Worm (Caenorhabditis elegans): ENCODE data around the gene F58G6.3.
A peak's percentile ranks its signal among the peaks of the same experiment; 100 is the strongest.

F58G6.3 gene

DNA sequence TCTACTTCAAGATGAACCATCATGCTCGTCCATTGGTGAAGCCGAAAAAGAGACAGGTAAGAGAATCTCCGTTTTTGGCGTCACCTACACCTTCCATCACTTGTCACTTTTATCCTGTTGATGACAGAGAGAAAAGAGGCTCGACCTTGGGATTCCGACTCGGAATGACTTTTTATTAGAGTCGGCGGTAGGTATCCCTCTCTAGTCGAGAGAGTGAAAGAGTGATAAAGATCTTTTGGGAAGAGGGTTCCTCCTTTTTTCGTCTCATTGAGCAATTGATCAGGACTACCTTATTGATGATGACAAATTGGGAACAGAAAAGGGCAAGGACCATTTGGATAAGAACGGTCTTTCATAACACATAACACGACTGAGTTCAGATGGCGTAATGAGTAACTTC lies 36.0 kb upstream of the F58G6.3 start:
- TF ChIP-seq elt-1 (tag; optimal IDR thresholded peaks at IDR 0.05) (peak; percentile 96), nhr-25 (tag; optimal IDR thresholded peaks at IDR 0.05) (no peak)

DNA sequence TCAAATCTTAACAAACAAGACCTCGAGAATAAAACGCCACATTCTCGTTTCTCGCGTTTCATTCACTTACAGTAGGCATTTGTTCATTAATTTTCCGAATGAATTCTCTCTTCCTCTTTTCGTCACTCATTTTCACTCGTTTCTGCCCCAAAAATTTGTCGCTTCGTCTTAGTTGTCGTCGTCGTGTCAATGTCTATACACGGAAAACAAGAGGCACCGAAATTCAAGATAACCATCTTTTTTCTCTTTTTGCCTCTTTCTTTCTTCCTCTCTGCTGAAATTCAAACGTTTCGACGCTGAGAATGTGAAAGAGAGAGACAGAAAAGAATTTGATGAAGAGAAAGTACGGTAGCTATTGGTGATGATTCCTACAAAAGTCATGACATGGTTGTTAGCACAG lies 35.3 kb upstream of the F58G6.3 start:
- peak; percentile 61 for TF ChIP-seq nhr-25 (tag; optimal IDR thresholded peaks at IDR 0.05)
- TF ChIP-seq nhr-23 (tag; optimal IDR thresholded peaks at IDR 0.05), result peak; percentile 9
- peak; percentile 99 for TF ChIP-seq elt-1 (tag; optimal IDR thresholded peaks at IDR 0.05)
- TF ChIP-seq egl-27 (tag; optimal IDR thresholded peaks at IDR 0.05), result no peak
- no peak for TF ChIP-seq ceh-16 (tag; optimal IDR thresholded peaks at IDR 0.05)
- TF ChIP-seq mdl-1 (tag; optimal IDR thresholded peaks at IDR 0.05), result no peak
- no peak for TF ChIP-seq fkh-10 (GFP tag; optimal IDR thresholded peaks at IDR 0.05)
- no peak for TF ChIP-seq elt-2 (tag; optimal IDR thresholded peaks at IDR 0.05)

DNA sequence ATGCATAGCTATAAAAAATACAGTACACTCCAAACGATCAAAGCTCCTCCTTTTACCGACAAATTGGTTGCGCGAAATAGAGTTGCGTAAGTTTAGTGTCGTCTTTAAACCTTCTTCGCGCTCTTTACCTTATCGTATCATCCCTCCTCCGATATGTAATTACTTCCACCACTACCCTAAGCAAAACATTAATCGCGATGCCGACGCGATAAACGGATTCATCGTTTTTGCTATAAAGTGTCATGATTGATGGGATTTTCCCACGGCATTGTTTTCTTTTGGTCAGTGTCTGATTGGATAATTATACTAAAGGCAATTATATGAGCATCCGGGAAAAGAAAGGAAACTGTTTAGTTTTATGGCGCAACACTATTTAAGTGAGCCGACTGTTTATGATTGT lies 34.5 kb upstream of the F58G6.3 start:
- TF ChIP-seq nhr-43 (tag; optimal IDR thresholded peaks at IDR 0.05; ENCODE audit: poor library complexity, severe bottlenecking) (no peak), elt-1 (tag; optimal IDR thresholded peaks at IDR 0.05) (peak; percentile 92)

DNA sequence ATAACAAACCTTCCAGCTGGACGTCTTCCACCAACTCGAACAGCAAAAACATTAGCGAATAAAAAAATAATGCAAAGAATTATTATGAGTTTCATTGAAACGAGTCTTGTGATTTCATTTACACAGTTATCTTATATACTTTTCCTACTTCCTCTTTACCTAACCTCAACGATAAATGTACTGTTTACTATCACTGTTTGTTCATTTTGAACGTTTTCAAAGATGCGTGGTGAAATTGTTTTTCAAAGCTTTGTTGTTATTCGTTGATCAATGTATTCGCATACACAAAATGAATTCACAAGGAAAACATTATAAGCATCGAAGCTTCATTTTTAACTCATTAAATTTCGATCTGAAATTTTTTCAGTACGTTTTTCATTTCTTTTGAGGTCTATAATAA lies 31.1 kb upstream of the F58G6.3 start, which contains the start of gene W09C2.7:
Gene W09C2.7, minus strand, starts transcription at position 101 of the 400 bp plus-strand sequence.
- TF ChIP-seq ceh-82 (tag; optimal IDR thresholded peaks at IDR 0.05), result no peak
- TF ChIP-seq daf-12 (tag; optimal IDR thresholded peaks at IDR 0.05), result no peak
- no peak for TF ChIP-seq elt-1 (tag; optimal IDR thresholded peaks at IDR 0.05)
- no peak for TF ChIP-seq sea-2 (GFP tag; optimal IDR thresholded peaks at IDR 0.05)
- no peak for TF ChIP-seq ceh-28 (tag; optimal IDR thresholded peaks at IDR 0.05)
- TF ChIP-seq snpc-4 (tag; optimal IDR thresholded peaks at IDR 0.05), result no peak
- no peak for TF ChIP-seq nfya-1 (tag; optimal IDR thresholded peaks at IDR 0.05; ENCODE audit: insufficient read depth)
- no peak for TF ChIP-seq pha-4 (tag; optimal IDR thresholded peaks at IDR 0.05)
- TF ChIP-seq fos-1 (tag; optimal IDR thresholded peaks at IDR 0.05), result no peak
- no peak for TF ChIP-seq nhr-77 (tag; optimal IDR thresholded peaks at IDR 0.05)
- no peak for TF ChIP-seq elt-3 (tag; optimal IDR thresholded peaks at IDR 0.05)
- no peak for TF ChIP-seq ztf-4 (tag; optimal IDR thresholded peaks at IDR 0.05)
- TF ChIP-seq nhr-67 (tag; optimal IDR thresholded peaks at IDR 0.05), result no peak

DNA sequence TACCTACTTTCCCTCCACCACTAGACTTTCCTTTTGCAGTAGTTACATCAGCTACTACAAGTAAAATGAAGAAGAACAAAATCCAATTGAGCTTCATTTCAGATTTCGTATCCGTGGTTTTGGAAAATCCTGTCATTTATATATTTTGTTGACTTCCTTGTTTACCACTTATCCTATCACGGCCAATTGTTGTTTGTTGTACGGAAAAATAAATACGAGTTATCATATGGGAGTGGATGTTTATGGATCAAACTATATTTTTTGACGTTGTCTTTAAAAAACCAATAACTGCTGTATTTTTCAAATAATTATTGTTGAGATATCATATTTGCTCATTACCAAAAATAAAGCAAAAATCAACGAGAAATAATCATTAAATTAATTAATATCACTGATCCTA lies 30.1 kb upstream of the F58G6.3 start, which contains the start of gene W09C2.9:
Gene W09C2.9, minus strand, starts transcription at position 101 of the 400 bp plus-strand sequence.
- no peak for TF ChIP-seq elt-1 (tag; optimal IDR thresholded peaks at IDR 0.05)

DNA sequence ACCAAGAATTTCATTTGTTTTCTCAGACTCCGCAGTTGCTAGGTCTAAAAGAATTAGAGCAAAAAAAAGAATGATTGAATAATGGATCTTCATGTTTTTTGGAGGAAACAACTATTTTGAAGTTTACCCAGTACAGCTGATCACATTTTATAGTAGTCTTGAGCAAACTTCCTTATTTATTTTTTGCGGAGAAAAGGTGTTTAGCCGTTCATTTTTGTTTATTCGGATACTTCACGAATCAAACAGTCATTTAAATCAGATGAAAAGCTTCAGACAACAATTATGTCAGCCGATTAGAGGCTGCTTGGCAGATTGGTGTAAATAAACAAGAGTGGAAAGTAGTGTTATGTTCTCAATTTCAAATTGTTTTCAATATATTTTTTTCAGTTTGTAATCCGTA lies 29.1 kb upstream of the F58G6.3 start, which contains the start of gene W09C2.8:
Gene W09C2.8, minus strand, starts transcription at position 101 of the 400 bp plus-strand sequence.
- TF ChIP-seq ceh-82 (tag; optimal IDR thresholded peaks at IDR 0.05), result no peak

DNA sequence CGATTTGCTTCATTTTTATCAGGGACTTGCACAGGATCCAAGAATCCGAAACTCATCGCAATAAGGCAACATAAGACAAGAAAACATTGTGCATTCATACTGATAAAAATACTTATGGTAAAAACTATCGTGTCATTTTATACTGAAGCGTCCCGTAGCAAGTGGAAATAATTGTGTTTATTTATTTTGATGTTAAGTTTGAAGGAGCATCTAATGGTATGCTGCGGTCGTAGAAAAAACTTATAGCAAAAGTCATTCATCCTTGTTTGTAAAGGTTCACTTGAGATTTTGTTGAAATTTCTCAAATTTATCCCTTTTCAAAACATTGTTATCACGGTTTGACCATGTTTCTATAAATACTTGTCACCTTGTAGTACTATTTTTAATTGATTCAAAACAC lies 28.4 kb upstream of the F58G6.3 start, which contains the start of gene W09C2.10:
Gene W09C2.10, minus strand, starts transcription at position 101 of the 400 bp plus-strand sequence.
- no peak for TF ChIP-seq ceh-82 (tag; optimal IDR thresholded peaks at IDR 0.05)
- TF ChIP-seq egl-27 (tag; optimal IDR thresholded peaks at IDR 0.05), result no peak
- no peak for TF ChIP-seq nfya-1 (tag; optimal IDR thresholded peaks at IDR 0.05; ENCODE audit: insufficient read depth)
- no peak for TF ChIP-seq ZK546.5 (tag; optimal IDR thresholded peaks at IDR 0.05)
- no peak for TF ChIP-seq lsy-12 (tag; optimal IDR thresholded peaks at IDR 0.05)
- TF ChIP-seq daf-12 (tag; optimal IDR thresholded peaks at IDR 0.05), result no peak
- TF ChIP-seq unc-62 (GFP tag; optimal IDR thresholded peaks at IDR 0.05), result no peak
- TF ChIP-seq fkh-2 (tag; optimal IDR thresholded peaks at IDR 0.05), result no peak
- no peak for TF ChIP-seq nhr-23 (tag; optimal IDR thresholded peaks at IDR 0.05)
- no peak for TF ChIP-seq nhr-77 (tag; optimal IDR thresholded peaks at IDR 0.05)
- TF ChIP-seq tbx-2 (tag; optimal IDR thresholded peaks at IDR 0.05), result no peak
- no peak for TF ChIP-seq snpc-4 (tag; optimal IDR thresholded peaks at IDR 0.05)
- TF ChIP-seq ztf-4 (tag; optimal IDR thresholded peaks at IDR 0.05), result no peak
- TF ChIP-seq nhr-76 (tag; optimal IDR thresholded peaks at IDR 0.05), result no peak
- TF ChIP-seq R02D3.7 (tag; optimal IDR thresholded peaks at IDR 0.05), result no peak
- TF ChIP-seq mml-1 (tag; optimal IDR thresholded peaks at IDR 0.05), result no peak
- no peak for TF ChIP-seq ztf-11 (tag; optimal IDR thresholded peaks at IDR 0.05)
